Worm (Caenorhabditis elegans) whole organism, early embryonic: ENCODE measurements around the gene cest-2.3.

Source experiments
- flt-1 ChIP-seq: fragments of 200-800 bp; sonication (Bioruptor generic); IDR thresholded peaks from 2 replicates; pipeline ENCODE4 v1.3.6; 2022; ENCODE audit warnings: missing genetic modification characterization, missing compliant biosample characterization
- hmg-4 ChIP-seq: fragments of 200-800 bp; sonication (Bioruptor generic); optimal IDR thresholded peaks from 2 replicates; lab custom pipeline; 2018; ENCODE audit warnings: mild to moderate bottlenecking, missing genetic modification characterization, missing compliant biosample characterization

DNA sequence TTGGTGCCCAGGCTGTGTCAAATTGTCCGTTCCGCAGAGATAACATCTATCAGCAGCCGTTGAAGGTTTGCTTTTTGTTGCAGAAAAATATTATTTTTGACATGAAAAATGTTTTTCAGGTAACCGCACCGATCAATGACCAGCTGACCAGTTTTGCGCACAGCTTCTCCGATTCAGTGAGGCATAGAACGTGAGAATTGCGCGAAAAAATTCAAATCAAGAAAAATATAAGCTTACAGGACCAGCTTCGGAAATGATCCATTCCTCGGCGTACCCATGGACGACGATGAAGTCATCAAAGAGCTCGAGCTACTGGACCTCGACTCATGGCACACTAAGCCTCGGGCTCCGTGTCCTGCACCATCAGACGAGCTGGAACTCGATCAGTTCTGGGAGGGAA is 11.8 kb upstream of the cest-2.3 start:
- TF ChIP-seq hmg-4 (GFP tag; lab: Kevin White, UChicago) (no peak), flt-1 (GFP tag; lab: Robert Waterston, UW) (no peak)
